Fruit fly (Drosophila melanogaster) whole organism, embryonic: ENCODE data around the gene CG42272.
A peak's percentile ranks its signal among the peaks of the same experiment; 100 is the strongest.

Experiments
- BEAF-32 ChIP-seq: fragments of 200-800 bp; sonication (Bioruptor generic); optimal IDR thresholded peaks from 3 replicates; lab custom pipeline; 2017; ENCODE audit warnings: missing biosample characterization, missing genetic modification characterization, mild to moderate bottlenecking, moderate library complexity, missing genetic modification reagents
- CG10147 ChIP-seq: fragments of 200-800 bp; sonication (Bioruptor generic); optimal IDR thresholded peaks from 2 replicates; lab custom pipeline; 2019; ENCODE audit warnings: missing biosample characterization, mild to moderate bottlenecking, missing genetic modification characterization, moderate library complexity
- CG10654 ChIP-seq: fragments of 200-800 bp; sonication (Bioruptor generic); optimal IDR thresholded peaks from 2 replicates; lab custom pipeline; 2016; ENCODE audit warnings: missing biosample characterization, missing genetic modification characterization
- CG12299 ChIP-seq: fragments of 200-800 bp; sonication (Bioruptor generic); optimal IDR thresholded peaks from 2 replicates; lab custom pipeline; 2018; ENCODE audit warnings: missing biosample characterization, mild to moderate bottlenecking, missing genetic modification characterization
- CG12659 ChIP-seq: fragments of 200-800 bp; sonication (Bioruptor generic); optimal IDR thresholded peaks from 3 replicates; lab custom pipeline; 2017; ENCODE audit warnings: mild to moderate bottlenecking, missing biosample characterization, missing genetic modification reagents, missing genetic modification characterization
- CG14014 ChIP-seq: fragments of 200-800 bp; sonication (Bioruptor generic); IDR thresholded peaks from 2 replicates; pipeline ENCODE4 v1.3.6; 2022; ENCODE audit warnings: missing biosample characterization, missing genetic modification characterization
- CG14667 ChIP-seq: fragments of 200-800 bp; sonication (Bioruptor generic); IDR thresholded peaks from 2 replicates; pipeline ENCODE4 v1.3.6; 2022; ENCODE audit warnings: missing biosample characterization, missing genetic modification characterization
- CG1602 ChIP-seq: fragments of 200-800 bp; sonication (Bioruptor generic); optimal IDR thresholded peaks from 3 replicates; lab custom pipeline; 2016; ENCODE audit warnings: missing biosample characterization, missing genetic modification characterization
- CG1603 ChIP-seq: fragments of 200-800 bp; sonication (Bioruptor generic); optimal IDR thresholded peaks from 2 replicates; lab custom pipeline; 2019; ENCODE audit warnings: missing biosample characterization, mild to moderate bottlenecking, missing genetic modification characterization, moderate library complexity
- CG17829 ChIP-seq: fragments of 200-800 bp; optimal IDR thresholded peaks from 2 replicates; lab custom pipeline; 2019; ENCODE audit warnings: missing biosample characterization, mild to moderate bottlenecking, missing genetic modification characterization, moderate library complexity
- CG18011 ChIP-seq: fragments of 200-800 bp; sonication (Bioruptor generic); optimal IDR thresholded peaks from 2 replicates; lab custom pipeline; 2017; ENCODE audit warnings: missing biosample characterization, missing genetic modification characterization, mild to moderate bottlenecking, moderate library complexity, missing genotype
- CG18262 ChIP-seq: fragments of 200-800 bp; optimal IDR thresholded peaks from 3 replicates; lab custom pipeline; 2019; ENCODE audit warnings: missing biosample characterization, mild to moderate bottlenecking, missing genetic modification characterization, moderate library complexity
- CG31365 ChIP-seq: fragments of 200-800 bp; sonication (Bioruptor generic); optimal IDR thresholded peaks from 2 replicates; lab custom pipeline; 2018; ENCODE audit warnings: missing biosample characterization, mild to moderate bottlenecking, missing genetic modification characterization
- CG34376 ChIP-seq: fragments of 200-800 bp; sonication (Bioruptor generic); optimal IDR thresholded peaks from 2 replicates; lab custom pipeline; 2018; ENCODE audit warnings: missing biosample characterization, mild to moderate bottlenecking, missing genetic modification characterization
- CG42726 ChIP-seq: fragments of 200-800 bp; sonication (Bioruptor generic); IDR thresholded peaks from 2 replicates; pipeline ENCODE4 v1.3.6; 2022; ENCODE audit warnings: missing biosample characterization, missing genetic modification characterization; ENCODE audit not compliant: partially characterized antibody
- CG4360 ChIP-seq: fragments of 200-800 bp; sonication (Bioruptor generic); IDR thresholded peaks from 2 replicates; pipeline ENCODE4 v1.3.6; 2022; ENCODE audit warnings: missing biosample characterization, missing genetic modification characterization
- CG4617 ChIP-seq: fragments of 200-800 bp; sonication (Bioruptor generic); optimal IDR thresholded peaks from 3 replicates; lab custom pipeline; 2016; ENCODE audit warnings: missing biosample characterization, missing genetic modification characterization, borderline replicate concordance
- CG7745 ChIP-seq: fragments of 200-800 bp; sonication (Bioruptor generic); optimal IDR thresholded peaks from 2 replicates; lab custom pipeline; 2018; ENCODE audit warnings: missing biosample characterization, mild to moderate bottlenecking, missing genetic modification characterization, moderate library complexity
- CG9876 ChIP-seq: fragments of 200-800 bp; sonication (Bioruptor generic); optimal IDR thresholded peaks from 2 replicates; lab custom pipeline; 2016; ENCODE audit warnings: missing biosample characterization, missing genetic modification characterization
- Doc2 ChIP-seq: fragments of 200-800 bp; sonication (Bioruptor generic); IDR thresholded peaks from 2 replicates; pipeline ENCODE4 v1.3.6; 2022; ENCODE audit warnings: missing biosample characterization, missing genetic modification characterization
- Dref ChIP-seq: fragments of 200-800 bp; sonication (Bioruptor generic); IDR thresholded peaks from 2 replicates; pipeline ENCODE4 v1.3.6; 2022; ENCODE audit warnings: missing biosample characterization, missing genetic modification characterization
- Ets65A ChIP-seq: fragments of 200-800 bp; sonication (Bioruptor generic); peaks from one replicate; lab custom pipeline; 2016; ENCODE audit warnings: missing biosample characterization, missing genetic modification characterization
- HLH4C ChIP-seq: fragments of 200-800 bp; sonication (Bioruptor generic); IDR thresholded peaks from 3 replicates; pipeline ENCODE4 v1.3.6; 2022; ENCODE audit warnings: missing biosample characterization, missing genetic modification characterization; ENCODE audit not compliant: partially characterized antibody
- Hmr ChIP-seq: fragments of 200-800 bp; sonication (Bioruptor generic); optimal IDR thresholded peaks from 3 replicates; lab custom pipeline; 2017; ENCODE audit warnings: mild to moderate bottlenecking, missing biosample characterization, missing genetic modification reagents, missing genetic modification characterization
- MBD-R2 ChIP-seq: fragments of 200-800 bp; sonication (Bioruptor generic); IDR thresholded peaks from 2 replicates; pipeline ENCODE4 v1.3.6; 2022; ENCODE audit warnings: missing biosample characterization, missing genetic modification characterization
- MESR4 ChIP-seq: fragments of 200-800 bp; sonication (Bioruptor generic); optimal IDR thresholded peaks from 2 replicates; lab custom pipeline; 2018; ENCODE audit warnings: missing biosample characterization, mild to moderate bottlenecking, missing genetic modification characterization, moderate library complexity
- Neu2 ChIP-seq: fragments of 200-800 bp; sonication (Bioruptor generic); optimal IDR thresholded peaks from 3 replicates; lab custom pipeline; 2016; ENCODE audit warnings: missing biosample characterization, missing genetic modification characterization, borderline replicate concordance
- Nf-YB ChIP-seq: fragments of 200-800 bp; sonication (Bioruptor generic); optimal IDR thresholded peaks from 3 replicates; lab custom pipeline; 2019; ENCODE audit warnings: missing biosample characterization, mild to moderate bottlenecking, missing genetic modification characterization, moderate library complexity
- Scr ChIP-seq: fragments of 200-800 bp; sonication (Bioruptor generic); IDR thresholded peaks from 2 replicates; pipeline ENCODE4 v1.3.6; 2022; ENCODE audit warnings: missing biosample characterization, missing genetic modification characterization; ENCODE audit not compliant: partially characterized antibody
- YL-1 ChIP-seq: fragments of 200-800 bp; sonication (Bioruptor generic); optimal IDR thresholded peaks from 3 replicates; lab custom pipeline; 2017; ENCODE audit warnings: missing biosample characterization, mild to moderate bottlenecking, missing genetic modification characterization
- ap ChIP-seq: fragments of 200-800 bp; sonication (Bioruptor generic); IDR thresholded peaks from 2 replicates; pipeline ENCODE4 v1.3.6; 2022; ENCODE audit warnings: missing biosample characterization, missing genetic modification characterization
- cad ChIP-seq: fragments of >200 bp; optimal IDR thresholded peaks from 2 replicates; lab custom pipeline; 2017; ENCODE audit warnings: missing biosample characterization, missing genetic modification characterization
- ci ChIP-seq: fragments of 200-800 bp; sonication (Bioruptor generic); IDR thresholded peaks from 3 replicates; pipeline ENCODE4 v1.3.6; 2022; ENCODE audit warnings: missing biosample characterization, missing genetic modification characterization
- da ChIP-seq: fragments of 200-800 bp; sonication (Bioruptor generic); optimal IDR thresholded peaks from 2 replicates; lab custom pipeline; 2016; ENCODE audit warnings: missing biosample characterization, missing genetic modification characterization
- dati ChIP-seq: fragments of 200-800 bp; sonication (Bioruptor generic); IDR thresholded peaks from 2 replicates; pipeline ENCODE4 v1.3.6; 2022; ENCODE audit warnings: missing biosample characterization, missing genetic modification characterization
- dmrt11E ChIP-seq: fragments of 200-800 bp; sonication (Bioruptor generic); optimal IDR thresholded peaks from 3 replicates; lab custom pipeline; 2018; ENCODE audit warnings: missing biosample characterization, mild to moderate bottlenecking, missing genetic modification characterization, moderate library complexity
- hbn ChIP-seq: fragments of 200-800 bp; sonication (Bioruptor generic); IDR thresholded peaks from 2 replicates; pipeline ENCODE4 v1.3.6; 2022; ENCODE audit warnings: missing biosample characterization, missing genetic modification characterization; ENCODE audit not compliant: partially characterized antibody
- ken ChIP-seq: fragments of 200-800 bp; sonication (Bioruptor generic); IDR thresholded peaks from 3 replicates; pipeline ENCODE4 v1.3.6; 2022; ENCODE audit warnings: missing biosample characterization, missing genetic modification characterization
- lov ChIP-seq, 2 experiments: fragments of 200-800 bp in 1 of 2; fragments of >200 bp in 1 of 2; sonication (Bioruptor generic) in 1 of 2; IDR thresholded peaks in 1 of 2; optimal IDR thresholded peaks in 1 of 2; 2 replicates in 1 of 2; 3 replicates in 1 of 2; pipeline versions ENCODE4 v1.3.6 to Lab custom; 2017 to 2022; ENCODE audit warnings: missing biosample characterization in 1 of 2, missing genetic modification characterization in 1 of 2
- mld ChIP-seq: fragments of 200-800 bp; sonication (Bioruptor generic); IDR thresholded peaks from 3 replicates; pipeline ENCODE4 v1.3.6; 2022; ENCODE audit warnings: missing biosample characterization, missing genetic modification characterization; ENCODE audit not compliant: partially characterized antibody
- odd ChIP-seq: fragments of 200-800 bp; sonication (Bioruptor generic); optimal IDR thresholded peaks from 2 replicates; lab custom pipeline; 2017; ENCODE audit warnings: missing biosample characterization, mild to moderate bottlenecking, missing genetic modification characterization
- peb ChIP-seq: fragments of 200-800 bp; sonication (Bioruptor generic); IDR thresholded peaks from 2 replicates; pipeline ENCODE4 v1.3.6; 2022; ENCODE audit warnings: missing biosample characterization, missing genetic modification characterization
- repo ChIP-seq: fragments of 200-800 bp; sonication (Bioruptor generic); optimal IDR thresholded peaks from 2 replicates; lab custom pipeline; 2016; ENCODE audit warnings: missing biosample characterization, missing genetic modification characterization
- sna ChIP-seq: fragments of 200-800 bp; sonication (Bioruptor generic); IDR thresholded peaks from 2 replicates; pipeline ENCODE4 v1.3.6; 2022; ENCODE audit warnings: missing biosample characterization, missing genetic modification characterization; ENCODE audit not compliant: partially characterized antibody
- tll ChIP-seq, 2 experiments: fragments of 200-800 bp in 1 of 2; fragments of >200 bp in 1 of 2; sonication (Bioruptor generic) in 1 of 2; optimal IDR thresholded peaks; 2 replicates each; lab custom pipeline; 2017 to 2019; ENCODE audit warnings: missing biosample characterization in 2 of 2, missing genetic modification characterization in 2 of 2, mild to moderate bottlenecking in 1 of 2, moderate library complexity in 1 of 2

The CG42272 gene

DNA sequence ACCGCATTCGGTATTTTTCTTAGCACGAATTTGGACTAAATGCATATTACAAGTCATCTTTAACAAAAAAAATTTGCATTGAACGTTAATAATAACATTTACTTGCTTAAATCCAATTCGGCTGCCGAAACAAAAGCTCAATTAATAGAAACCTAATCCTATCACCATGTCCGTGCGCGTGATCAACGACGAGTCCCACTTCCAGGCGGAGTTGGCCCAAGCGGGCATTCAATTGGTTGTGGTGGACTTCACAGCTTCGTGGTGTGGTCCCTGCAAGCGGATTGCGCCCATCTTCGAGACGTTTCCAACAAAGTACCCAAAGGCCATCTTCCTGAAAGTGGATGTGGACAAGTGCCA lies 37.0 kb upstream of the CG42272 start, which contains the start of gene Txl:
Txl (plus strand) TSS at position 3 of the 357 bp plus-strand sequence.
- TF ChIP-seq tll (GFP tag; optimal IDR thresholded peaks at IDR 0.05; lab: Kevin White, UChicago) = no peak
- no peak for TF ChIP-seq BEAF-32 (GFP tag; lab: Kevin White, UChicago)
- no peak for TF ChIP-seq CG34376 (GFP tag; lab: Kevin White, UChicago)
- TF ChIP-seq Hmr (GFP tag; lab: Kevin White, UChicago) = no peak
- 0 out of 2 replicates have a peak, but pooled peaks have one; percentile 9 for TF ChIP-seq hbn (GFP tag; lab: Robert Waterston, UW)
- TF ChIP-seq CG4617 (GFP tag; lab: Kevin White, UChicago) = peak; percentile 15
- TF ChIP-seq MBD-R2 (GFP tag; lab: Robert Waterston, UW) = 0 out of 2 replicates have a peak, but pooled peaks have one; percentile 3
- TF ChIP-seq mld (GFP tag; lab: Robert Waterston, UW) = 0 out of 3 replicates have a peak, but pooled peaks have one; percentile 42
- TF ChIP-seq MESR4 = peak; percentile 60
- no peak for TF ChIP-seq ap (GFP tag; lab: Robert Waterston, UW)
- peak; percentile 21 for TF ChIP-seq CG12659 (GFP tag; lab: Kevin White, UChicago)

DNA sequence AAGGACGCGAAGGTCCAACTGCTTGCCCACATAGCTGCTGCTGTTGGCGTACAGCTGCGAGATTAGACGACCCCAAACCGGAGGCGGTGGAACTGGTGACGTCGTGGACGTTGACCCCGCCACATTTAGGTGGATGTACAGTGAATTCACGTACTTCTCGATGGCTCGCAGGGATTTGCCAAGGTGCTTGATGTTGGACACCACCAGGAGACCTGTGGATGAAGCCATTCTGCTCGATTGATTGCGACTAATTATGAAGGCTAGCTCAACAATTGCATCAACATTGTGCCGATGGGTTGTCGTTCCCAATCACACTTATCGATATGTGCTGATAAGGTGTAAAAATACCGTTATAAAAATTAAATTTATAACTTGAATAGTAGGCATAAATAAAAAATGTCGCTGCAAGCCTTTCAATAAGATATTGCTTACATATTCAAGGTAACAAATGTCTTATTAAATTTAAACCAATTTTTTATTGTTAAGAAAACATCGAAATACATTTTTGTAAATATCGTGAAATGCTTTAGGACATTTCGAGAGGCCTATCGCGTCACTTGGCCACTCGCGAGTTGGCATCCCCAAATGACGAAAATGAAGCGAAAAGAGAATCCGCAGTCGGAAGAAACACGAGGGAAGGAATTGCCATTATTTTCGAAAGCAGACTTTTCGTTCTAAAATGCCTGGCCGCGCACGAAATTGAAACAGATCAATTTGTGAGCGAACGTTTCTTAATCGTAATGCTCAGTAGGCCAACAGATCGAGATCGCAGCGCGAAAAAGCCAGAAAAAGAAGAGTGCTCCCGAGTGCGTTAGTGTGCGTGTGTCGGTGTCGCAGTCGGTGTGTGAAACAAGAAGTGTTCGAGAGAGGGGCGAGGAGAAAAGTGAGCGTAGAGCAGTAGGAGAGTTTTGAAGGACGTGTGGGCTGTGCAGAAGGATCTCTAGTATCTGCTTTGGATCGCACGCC lies 34.0 kb upstream of the CG42272 start, which contains the start of the genes Ppat-Dpck and scny:
Ppat-Dpck (minus strand) TSS at position 263 of the 966 bp plus-strand sequence.
scny (plus strand) TSS at position 471 of the 966 bp plus-strand sequence.
- TF ChIP-seq CG42726 (peak; percentile 72), CG4360 (GFP tag; lab: Robert Waterston, UW) (no peak), CG31365 (tag; lab: Kevin White, UChicago) (no peak), CG18011 (GFP tag; lab: Kevin White, UChicago) (no peak), da (no peak), repo (no peak), Scr (GFP tag; lab: Robert Waterston, UW) (peak; percentile 96), Neu2 (no peak), CG1603 (no peak), CG10654 (GFP tag; lab: Kevin White, UChicago) (no peak), CG12299 (tag; lab: Kevin White, UChicago) (peak; percentile 48), Doc2 (GFP tag; lab: Robert Waterston, UW) (no peak), cad (GFP tag; lab: Kevin White, UChicago) (no peak), CG10147 (GFP tag; lab: Kevin White, UChicago) (peak; percentile 62), dati (GFP tag; lab: Robert Waterston, UW) (no peak), odd (GFP tag; lab: Kevin White, UChicago) (no peak), CG9876 (GFP tag; lab: Kevin White, UChicago) (no peak), CG18262 (peak; percentile 31), peb (GFP tag; lab: Robert Waterston, UW) (no peak), Nf-YB (GFP tag; lab: Kevin White, UChicago) (no peak), CG1602 (GFP tag; lab: Kevin White, UChicago) (no peak), CG17829 (tag; lab: Kevin White, UChicago) (peak; percentile 59), HLH4C (GFP tag; lab: Robert Waterston, UW) (peak; percentile 88), CG14667 (GFP tag; lab: Robert Waterston, UW) (no peak), lov (optimal IDR thresholded peaks at IDR 0.05; lab: Kevin White, UChicago) (no peak), lov (GFP tag; IDR thresholded peaks at IDR 0.05; lab: Robert Waterston, UW) (no peak), sna (GFP tag; lab: Robert Waterston, UW) (peak; percentile 95), Ets65A (GFP tag; lab: Kevin White, UChicago) (no peak), CG7745 (tag; lab: Kevin White, UChicago) (no peak), ken (GFP tag; lab: Robert Waterston, UW) (no peak), Dref (peak; percentile 62), YL-1 (peak; percentile 80), ci (GFP tag; lab: Robert Waterston, UW) (no peak), dmrt11E (tag; lab: Kevin White, UChicago) (peak; percentile 8), CG12659 (GFP tag; lab: Kevin White, UChicago) (peak; percentile 75), CG14014 (GFP tag; lab: Robert Waterston, UW) (no peak)
